Worm (Caenorhabditis elegans) whole organism, mixed stage, embryonic: Measurements from ENCODE around the gene C49A9.5.

Source experiments
- M03D4.4 ChIP-seq: sonication (generic microtip); optimal IDR thresholded peaks from 2 replicates; lab custom pipeline; 2017; ENCODE audit warnings: mild to moderate bottlenecking, missing genetic modification characterization, missing compliant biosample characterization
- bed-3 ChIP-seq: fragments of 200-800 bp; sonication (Bioruptor generic); optimal IDR thresholded peaks from 3 replicates; lab custom pipeline; 2018; ENCODE audit warnings: mild to moderate bottlenecking, missing genetic modification characterization, moderate library complexity, missing compliant biosample characterization
- blmp-1 ChIP-seq: fragments of 150-350 bp; optimal IDR thresholded peaks from 2 replicates; lab custom pipeline; 2014; ENCODE audit warnings: missing biosample characterization, missing genetic modification characterization
- ceh-39 ChIP-seq: fragments of 150-350 bp; optimal IDR thresholded peaks from 2 replicates; lab custom pipeline; 2014; ENCODE audit warnings: missing biosample characterization, missing genetic modification characterization
- ceh-83 ChIP-seq: fragments of 200-800 bp; sonication (Bioruptor generic); optimal IDR thresholded peaks from 2 replicates; lab custom pipeline; 2018; ENCODE audit warnings: mild to moderate bottlenecking, missing genetic modification characterization, missing compliant biosample characterization
- ces-1 ChIP-seq: fragments of 150-350 bp; optimal IDR thresholded peaks from 2 replicates; lab custom pipeline; 2014; ENCODE audit warnings: missing biosample characterization, missing genetic modification reagents, missing genetic modification characterization
- drap-1 ChIP-seq: fragments of 200-800 bp; sonication (Bioruptor generic); optimal IDR thresholded peaks from 3 replicates; lab custom pipeline; 2018; ENCODE audit warnings: mild to moderate bottlenecking, missing genetic modification characterization, missing compliant biosample characterization
- elt-3 ChIP-seq: fragments of 150-350 bp; optimal IDR thresholded peaks from 2 replicates; lab custom pipeline; 2014; ENCODE audit warnings: missing biosample characterization, missing genetic modification characterization
- flh-1 ChIP-seq: fragments of 200-800 bp; sonication (Bioruptor generic); optimal IDR thresholded peaks from 2 replicates; lab custom pipeline; 2018; ENCODE audit warnings: mild to moderate bottlenecking, missing genetic modification characterization, moderate library complexity, missing compliant biosample characterization
- ham-2 ChIP-seq: fragments of 200-800 bp; sonication (Bioruptor generic); optimal IDR thresholded peaks from 2 replicates; lab custom pipeline; 2018; ENCODE audit warnings: mild to moderate bottlenecking, missing genetic modification characterization, missing compliant biosample characterization
- lin-13 ChIP-seq: fragments of 150-350 bp; optimal IDR thresholded peaks from 2 replicates; lab custom pipeline; 2014; ENCODE audit warnings: missing biosample characterization, missing genetic modification characterization
- lin-32 ChIP-seq: fragments of 200-800 bp; sonication (Bioruptor generic); optimal IDR thresholded peaks from 2 replicates; lab custom pipeline; 2018; ENCODE audit warnings: mild to moderate bottlenecking, missing genetic modification characterization, missing compliant biosample characterization
- lsy-2 ChIP-seq: fragments of 150-350 bp; optimal IDR thresholded peaks from 2 replicates; lab custom pipeline; 2014; ENCODE audit warnings: missing biosample characterization, missing genetic modification characterization
- mab-5 ChIP-seq: fragments of 150-350 bp; optimal IDR thresholded peaks from 2 replicates; lab custom pipeline; 2014; ENCODE audit warnings: missing biosample characterization, missing genetic modification characterization
- mep-1 ChIP-seq: fragments of 150-350 bp; optimal IDR thresholded peaks from 2 replicates; lab custom pipeline; 2017; ENCODE audit warnings: missing biosample characterization, missing genetic modification reagents, missing genetic modification characterization, inconsistent platforms
- mls-2 ChIP-seq: sonication (generic microtip); optimal IDR thresholded peaks from 2 replicates; lab custom pipeline; 2016; ENCODE audit warnings: mild to moderate bottlenecking, missing genetic modification characterization, moderate library complexity, missing compliant biosample characterization
- nhr-12 ChIP-seq: fragments of 150-350 bp; optimal IDR thresholded peaks from 2 replicates; lab custom pipeline; 2014; ENCODE audit warnings: missing biosample characterization, missing genetic modification characterization
- nhr-2 ChIP-seq: fragments of 150-350 bp; optimal IDR thresholded peaks from 2 replicates; lab custom pipeline; 2014; ENCODE audit warnings: missing biosample characterization, missing genetic modification characterization
- nhr-237 ChIP-seq: fragments of 150-350 bp; optimal IDR thresholded peaks from 2 replicates; lab custom pipeline; 2014; ENCODE audit warnings: missing biosample characterization, missing genetic modification characterization
- nhr-28 ChIP-seq: fragments of 150-350 bp; optimal IDR thresholded peaks from 2 replicates; lab custom pipeline; 2014; ENCODE audit warnings: missing biosample characterization, missing genetic modification characterization
- nhr-76 ChIP-seq: sonication (generic microtip); optimal IDR thresholded peaks from 2 replicates; lab custom pipeline; 2017; ENCODE audit warnings: missing biosample characterization, missing genetic modification characterization
- pha-4 ChIP-seq: fragments of 150-350 bp; optimal IDR thresholded peaks from 2 replicates; lab custom pipeline; 2018; ENCODE audit warnings: missing biosample characterization, missing genetic modification reagents, missing genetic modification characterization
- sem-2 ChIP-seq: fragments of 200-800 bp; sonication (Bioruptor generic); optimal IDR thresholded peaks from 2 replicates; lab custom pipeline; 2018; ENCODE audit warnings: mild to moderate bottlenecking, missing genetic modification characterization, missing compliant biosample characterization
- sptf-1 ChIP-seq: sonication (generic microtip); optimal IDR thresholded peaks from 2 replicates; lab custom pipeline; 2017; ENCODE audit warnings: mild to moderate bottlenecking, missing genetic modification characterization, moderate library complexity, missing compliant biosample characterization
- tbx-8 ChIP-seq: fragments of 200-800 bp; sonication (Bioruptor generic); optimal IDR thresholded peaks from 2 replicates; lab custom pipeline; 2018; ENCODE audit warnings: mild to moderate bottlenecking, missing genetic modification characterization, moderate library complexity, missing compliant biosample characterization
- unc-120 ChIP-seq: sonication (generic microtip); optimal IDR thresholded peaks from 2 replicates; lab custom pipeline; 2017; ENCODE audit warnings: missing genetic modification characterization, missing compliant biosample characterization; ENCODE audit not compliant: poor library complexity, severe bottlenecking
- unc-39 ChIP-seq: fragments of 150-350 bp; optimal IDR thresholded peaks from 2 replicates; lab custom pipeline; 2014; ENCODE audit warnings: missing biosample characterization, missing genetic modification characterization
- unc-62 ChIP-seq: fragments of 150-350 bp; optimal IDR thresholded peaks from 2 replicates; lab custom pipeline; 2014; ENCODE audit warnings: missing biosample characterization, missing genetic modification reagents, missing genetic modification characterization
- zip-8 ChIP-seq: fragments of 150-350 bp; optimal IDR thresholded peaks from 2 replicates; lab custom pipeline; 2014; ENCODE audit warnings: missing biosample characterization, missing genetic modification characterization

C49A9.5 gene

DNA sequence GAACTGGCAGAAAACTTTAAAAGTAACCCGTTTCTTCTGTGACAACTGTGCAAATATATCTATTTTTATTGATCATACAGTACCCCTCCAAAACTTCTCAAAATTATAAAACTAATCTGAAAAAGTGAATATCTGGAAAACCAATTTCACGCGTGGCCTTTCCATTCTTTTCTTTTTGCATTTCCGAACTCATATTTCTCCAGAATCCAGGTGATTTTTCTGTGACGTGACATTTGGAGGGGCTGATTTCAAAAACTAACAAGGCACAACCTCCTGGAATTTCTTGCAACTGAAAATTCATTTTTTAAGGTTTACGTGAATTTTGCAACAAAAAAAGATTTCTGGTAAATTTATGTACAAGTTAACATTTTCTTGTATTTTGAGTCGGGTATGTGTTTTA is 13.2 kb upstream of the C49A9.5 start:
- no peak for TF ChIP-seq nhr-76
- TF ChIP-seq nhr-237 (tag; lab: Kevin White, UChicago): no peak
- TF ChIP-seq elt-3 (tag; lab: Kevin White, UChicago): no peak
- TF ChIP-seq sem-2 (GFP tag; lab: Kevin White, UChicago): no peak
- no peak for TF ChIP-seq bed-3 (GFP tag; lab: Kevin White, UChicago)
- no peak for TF ChIP-seq drap-1 (GFP tag; lab: Kevin White, UChicago)
- TF ChIP-seq tbx-8 (GFP tag; lab: Kevin White, UChicago): no peak
- TF ChIP-seq ceh-83 (GFP tag; lab: Kevin White, UChicago): no peak
- TF ChIP-seq pha-4 (tag; lab: Kevin White, UChicago): no peak

DNA sequence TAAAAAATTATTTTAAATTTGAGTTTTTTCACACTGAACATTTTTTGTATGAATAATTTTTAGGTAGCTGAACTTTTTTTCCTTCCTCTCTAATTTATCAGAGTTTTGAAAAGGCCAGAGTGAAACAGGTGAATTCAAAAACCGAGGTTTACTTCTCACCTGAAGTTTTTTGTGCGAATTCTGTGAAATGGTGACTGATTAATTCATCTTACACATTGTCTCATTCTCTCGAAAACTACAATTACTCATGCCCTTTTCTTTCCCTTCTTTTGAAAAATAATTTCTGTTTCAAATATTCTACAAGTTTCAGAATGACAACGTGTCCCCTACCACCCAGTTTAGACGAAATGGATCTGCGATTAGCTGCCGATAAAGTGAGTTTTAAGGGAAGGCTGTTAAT is 11.7 kb upstream of the C49A9.5 start, which contains the start of gene tkr-2:
tkr-2 (plus strand) TSS at position 301 of the 400 bp plus-strand sequence.
- no peak for TF ChIP-seq flh-1 (GFP tag; lab: Kevin White, UChicago)
- no peak for TF ChIP-seq ces-1
- TF ChIP-seq ham-2: no peak
- no peak for TF ChIP-seq lin-13 (tag; lab: Kevin White, UChicago)
- TF ChIP-seq bed-3 (GFP tag; lab: Kevin White, UChicago): no peak
- TF ChIP-seq ceh-83 (GFP tag; lab: Kevin White, UChicago): no peak
- TF ChIP-seq unc-120: no peak
- no peak for TF ChIP-seq tbx-8 (GFP tag; lab: Kevin White, UChicago)
- TF ChIP-seq pha-4 (tag; lab: Kevin White, UChicago): no peak
- TF ChIP-seq zip-8: no peak
- no peak for TF ChIP-seq elt-3 (tag; lab: Kevin White, UChicago)
- TF ChIP-seq nhr-28 (tag; lab: Kevin White, UChicago): no peak

DNA sequence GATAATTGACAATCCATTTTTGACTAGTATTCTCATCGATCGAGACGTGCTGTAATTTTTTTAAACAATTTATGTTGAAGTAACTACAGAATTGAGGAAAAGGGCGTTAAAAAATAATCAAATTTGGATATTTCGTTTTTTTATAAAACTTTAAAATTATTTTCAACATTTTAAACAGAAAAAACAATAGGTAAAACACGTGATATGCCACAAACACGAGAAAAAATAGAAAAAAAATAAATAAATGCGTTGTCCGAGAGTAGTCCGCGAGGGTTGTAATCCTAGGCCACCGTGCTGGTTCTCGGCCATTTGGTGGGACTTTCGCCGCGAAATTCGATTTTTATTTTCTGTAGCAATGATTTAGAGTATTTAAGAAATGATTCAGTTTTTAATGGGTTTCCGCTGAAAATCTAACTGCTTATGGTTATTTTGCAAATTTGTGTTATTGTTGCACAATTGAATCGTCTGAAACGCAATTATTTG is 7.1 kb upstream of the C49A9.5 start, which contains the start of gene C49A9.10:
C49A9.10 (minus strand) TSS at position 51 of the 483 bp plus-strand sequence.
- TF ChIP-seq nhr-12 (tag; lab: Kevin White, UChicago): no peak
- TF ChIP-seq ceh-39 (tag; lab: Kevin White, UChicago): peak; percentile 47
- TF ChIP-seq zip-8: no peak
- TF ChIP-seq nhr-237 (tag; lab: Kevin White, UChicago): peak; percentile 29
- TF ChIP-seq bed-3 (GFP tag; lab: Kevin White, UChicago): no peak
- no peak for TF ChIP-seq mls-2 (tag; lab: Kevin White, UChicago)
- TF ChIP-seq lin-32: peak; percentile 1
- TF ChIP-seq lin-13 (tag; lab: Kevin White, UChicago): peak; percentile 35
- no peak for TF ChIP-seq elt-3 (tag; lab: Kevin White, UChicago)
- peak; percentile 64 for TF ChIP-seq lsy-2 (tag; lab: Kevin White, UChicago)
- TF ChIP-seq sptf-1 (tag; lab: Kevin White, UChicago): peak; percentile 65
- peak; percentile 51 for TF ChIP-seq pha-4 (tag; lab: Kevin White, UChicago)
- TF ChIP-seq ces-1: peak; percentile 45
- TF ChIP-seq M03D4.4 (tag; lab: Kevin White, UChicago): peak; percentile 14
- TF ChIP-seq mab-5 (tag; lab: Kevin White, UChicago): peak; percentile 28
- peak; percentile 54 for TF ChIP-seq mep-1 (tag; lab: Kevin White, UChicago)

DNA sequence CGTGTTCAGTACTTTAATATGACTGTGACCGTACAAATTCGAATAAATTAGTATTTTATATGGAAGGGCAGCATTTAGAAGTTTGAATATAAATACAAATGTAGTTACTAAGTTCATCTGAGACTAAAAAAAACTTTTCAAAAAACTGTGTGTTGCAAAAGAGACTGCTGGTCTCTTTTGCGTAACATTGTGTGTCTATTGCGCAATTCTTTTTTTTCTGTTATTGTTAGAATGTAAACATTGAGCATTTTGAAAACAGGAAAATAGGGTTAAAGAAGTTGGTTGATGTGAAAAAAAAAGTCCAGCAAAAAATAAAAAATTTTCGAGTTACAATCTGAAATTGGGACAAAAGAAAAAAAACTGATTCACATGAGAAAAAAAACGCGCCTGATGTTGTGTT is 4.1 kb upstream of the C49A9.5 start:
- TF ChIP-seq elt-3 (tag; lab: Kevin White, UChicago) (no peak), zip-8 (peak; percentile 96)

DNA sequence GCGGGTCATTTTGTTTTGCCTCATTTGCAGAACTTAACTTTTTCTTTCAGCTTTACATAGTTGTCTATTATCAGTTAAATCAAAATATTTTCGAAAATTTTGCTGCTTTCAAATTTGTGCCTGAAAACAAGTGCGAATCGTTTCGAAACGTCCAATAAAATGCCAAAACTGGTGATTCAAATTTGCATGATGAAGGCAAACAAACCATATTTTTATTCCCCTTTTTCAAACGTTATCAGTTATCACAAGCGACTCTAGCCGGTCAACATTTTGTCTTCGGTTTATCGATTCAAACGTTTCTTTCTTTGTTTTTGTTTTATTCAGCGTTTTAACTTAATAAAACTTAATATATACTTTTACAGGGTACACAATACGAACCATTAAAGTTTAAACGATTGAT is 2.9 kb upstream of the C49A9.5 start, which contains the start of the genes ugt-24 and C49A9.6:
ugt-24 (minus strand) TSS at position 147 of the 400 bp plus-strand sequence.
C49A9.6 (plus strand) TSS at position 363 of the 400 bp plus-strand sequence.
- no peak for TF ChIP-seq blmp-1
- TF ChIP-seq lin-13 (tag; lab: Kevin White, UChicago): no peak

DNA sequence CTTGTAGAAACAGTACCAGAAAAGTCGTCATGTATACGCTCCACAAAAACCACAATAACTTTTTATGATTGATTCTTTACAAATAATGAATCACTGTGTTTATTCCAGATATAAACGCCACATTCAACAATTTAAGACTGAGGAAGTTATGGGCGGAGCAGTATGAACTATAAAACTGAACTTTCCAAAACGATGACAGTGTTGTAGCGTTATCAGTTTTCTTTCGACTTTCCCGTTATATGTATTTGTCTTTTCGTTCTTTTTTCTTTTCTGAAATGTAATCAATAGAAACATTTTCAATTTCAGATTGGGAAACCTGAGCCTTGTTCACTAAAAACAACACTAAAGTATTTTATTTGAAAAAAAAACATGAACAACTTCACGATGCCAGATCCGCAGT is 3.6 kb downstream of the C49A9.5 start, which contains the start of gene C49A9.9:
C49A9.9 (plus strand) TSS at position 307 of the 400 bp plus-strand sequence.
- TF ChIP-seq sptf-1 (tag; lab: Kevin White, UChicago) (no peak), flh-1 (GFP tag; lab: Kevin White, UChicago) (no peak), unc-39 (no peak), nhr-76 (no peak), elt-3 (tag; lab: Kevin White, UChicago) (no peak), zip-8 (no peak), M03D4.4 (tag; lab: Kevin White, UChicago) (no peak), mep-1 (tag; lab: Kevin White, UChicago) (no peak), bed-3 (GFP tag; lab: Kevin White, UChicago) (no peak), nhr-2 (tag; lab: Kevin White, UChicago) (no peak), unc-62 (GFP tag; lab: Kevin White, UChicago) (no peak), mls-2 (tag; lab: Kevin White, UChicago) (no peak)
